Worm (Caenorhabditis elegans) whole organism, L4 larva: ENCODE results near the gene R01E6.5.

Experiments
- D1046.2 ChIP-seq: fragments of 200-800 bp; sonication (Bioruptor generic); IDR thresholded peaks from 2 replicates; pipeline ENCODE4 v1.3.6; 2022; ENCODE audit warnings: missing genetic modification characterization, missing compliant biosample characterization
- F10B5.3 ChIP-seq: sonication (generic microtip); optimal IDR thresholded peaks from 2 replicates; lab custom pipeline; 2016; ENCODE audit warnings: mild to moderate bottlenecking, missing genetic modification characterization, missing compliant biosample characterization
- F37D6.2 ChIP-seq: sonication (generic microtip); optimal IDR thresholded peaks from 2 replicates; lab custom pipeline; 2016; ENCODE audit warnings: mild to moderate bottlenecking, missing genetic modification characterization, missing compliant biosample characterization
- Y5F2A.4 ChIP-seq: fragments of 200-800 bp; sonication (Bioruptor generic); optimal IDR thresholded peaks from 2 replicates; lab custom pipeline; 2018; ENCODE audit warnings: mild to moderate bottlenecking, missing genetic modification characterization, missing compliant biosample characterization
- Y75B8A.6 ChIP-seq: fragments of 200-800 bp; sonication (Bioruptor generic); IDR thresholded peaks from 2 replicates; pipeline ENCODE4 v1.3.6; 2022; ENCODE audit warnings: missing genetic modification reagents, missing genetic modification characterization, missing compliant biosample characterization
- ZK337.2 ChIP-seq: fragments of 200-800 bp; sonication (Bioruptor generic); IDR thresholded peaks from 2 replicates; pipeline ENCODE4 v1.3.6; 2022; ENCODE audit warnings: missing genetic modification reagents, missing genetic modification characterization, missing compliant biosample characterization
- ZK546.5 ChIP-seq, 2 experiments: sonication (generic microtip); optimal IDR thresholded peaks; 2 replicates each; lab custom pipeline; 2017; ENCODE audit warnings: missing biosample characterization in 2 of 2, missing genetic modification characterization in 2 of 2
- aly-2 ChIP-seq: sonication (generic microtip); optimal IDR thresholded peaks from 2 replicates; lab custom pipeline; 2018; ENCODE audit warnings: missing biosample characterization, missing genetic modification characterization
- ama-1 ChIP-seq: fragments of 150-350 bp; optimal IDR thresholded peaks from 2 replicates; lab custom pipeline; 2014; ENCODE audit warnings: inconsistent platforms, mixed read lengths
- attf-4 ChIP-seq: sonication (generic microtip); optimal IDR thresholded peaks from 3 replicates; lab custom pipeline; 2017; ENCODE audit warnings: missing biosample characterization, missing genetic modification characterization
- ceh-28 ChIP-seq: fragments of 150-350 bp; optimal IDR thresholded peaks from 2 replicates; lab custom pipeline; 2014; ENCODE audit warnings: missing biosample characterization, missing genetic modification reagents, missing genetic modification characterization
- ceh-32 ChIP-seq: sonication (generic microtip); optimal IDR thresholded peaks from 2 replicates; lab custom pipeline; 2016; ENCODE audit warnings: mild to moderate bottlenecking, missing genetic modification characterization, missing compliant biosample characterization; ENCODE audit not compliant: poor library complexity
- ceh-62 ChIP-seq: sonication (generic microtip); optimal IDR thresholded peaks from 2 replicates; lab custom pipeline; 2017; ENCODE audit warnings: missing biosample characterization, missing genetic modification characterization
- ceh-82 ChIP-seq: sonication (generic microtip); optimal IDR thresholded peaks from 2 replicates; lab custom pipeline; 2017; ENCODE audit warnings: missing biosample characterization, missing genetic modification characterization
- ctbp-1 ChIP-seq: fragments of 200-800 bp; sonication (Bioruptor generic); IDR thresholded peaks from 2 replicates; pipeline ENCODE4 v1.3.6; 2022; ENCODE audit warnings: missing genetic modification reagents, missing genetic modification characterization, missing compliant biosample characterization
- daf-12 ChIP-seq: fragments of 150-350 bp; optimal IDR thresholded peaks from 2 replicates; lab custom pipeline; 2014; ENCODE audit warnings: missing biosample characterization, missing genetic modification reagents, missing genetic modification characterization
- daf-16 ChIP-seq, 3 experiments: sonication (generic microtip); optimal IDR thresholded peaks; 2 replicates each; lab custom pipeline; 2016 to 2017; ENCODE audit warnings: missing genetic modification characterization in 3 of 3, missing genetic modification reagents in 3 of 3, mild to moderate bottlenecking in 2 of 3, missing compliant biosample characterization in 2 of 3, missing biosample characterization in 1 of 3, moderate library complexity in 1 of 3
- daf-8 ChIP-seq: fragments of 200-800 bp; sonication (Bioruptor generic); IDR thresholded peaks from 2 replicates; pipeline ENCODE4 v1.3.6; 2022; ENCODE audit warnings: missing genetic modification characterization, missing compliant biosample characterization
- dmd-6 ChIP-seq: fragments of 200-800 bp; sonication (Bioruptor generic); IDR thresholded peaks from 2 replicates; pipeline ENCODE4 v1.3.6; 2022; ENCODE audit warnings: missing genetic modification reagents, missing genetic modification characterization, missing compliant biosample characterization
- dmd-9 ChIP-seq: fragments of 200-800 bp; sonication (Bioruptor generic); IDR thresholded peaks from 2 replicates; pipeline ENCODE4 v1.3.6; 2022; ENCODE audit warnings: missing genetic modification reagents, missing genetic modification characterization, missing compliant biosample characterization
- fkh-10 ChIP-seq: fragments of 150-350 bp; optimal IDR thresholded peaks from 2 replicates; lab custom pipeline; 2014; ENCODE audit warnings: missing biosample characterization, missing genetic modification reagents, missing genetic modification characterization
- fos-1 ChIP-seq: fragments of 150-350 bp; optimal IDR thresholded peaks from 2 replicates; lab custom pipeline; 2014; ENCODE audit warnings: missing biosample characterization, missing genetic modification characterization
- gei-8 ChIP-seq: fragments of 200-800 bp; sonication (Bioruptor generic); optimal IDR thresholded peaks from 2 replicates; lab custom pipeline; 2018; ENCODE audit warnings: mild to moderate bottlenecking, missing genetic modification characterization, missing compliant biosample characterization
- hlh-30 ChIP-seq: sonication (generic microtip); optimal IDR thresholded peaks from 2 replicates; lab custom pipeline; 2017; ENCODE audit warnings: antibody characterized with exemption, mild to moderate bottlenecking, missing genetic modification characterization, missing compliant biosample characterization; ENCODE audit not compliant: insufficient read depth
- jun-1 ChIP-seq: fragments of 150-350 bp; optimal IDR thresholded peaks from 2 replicates; lab custom pipeline; 2014; ENCODE audit warnings: missing biosample characterization, missing genetic modification reagents, missing genetic modification characterization
- lim-7 ChIP-seq: fragments of 200-800 bp; sonication (Bioruptor generic); IDR thresholded peaks from 2 replicates; pipeline ENCODE4 v1.3.6; 2022; ENCODE audit warnings: missing genetic modification characterization, missing compliant biosample characterization
- lin-38 ChIP-seq: fragments of 200-800 bp; sonication (Bioruptor generic); IDR thresholded peaks from 2 replicates; pipeline ENCODE4 v1.3.6; 2022; ENCODE audit warnings: missing genetic modification reagents, missing genetic modification characterization, missing compliant biosample characterization
- lin-39 ChIP-seq: fragments of 150-350 bp; optimal IDR thresholded peaks from 2 replicates; lab custom pipeline; 2014; ENCODE audit warnings: missing biosample characterization, missing genetic modification reagents, missing genetic modification characterization
- madf-5 ChIP-seq, 2 experiments: fragments of 200-800 bp; sonication (Bioruptor generic); IDR thresholded peaks; 2 replicates each; pipeline ENCODE4 v1.3.6; 2022; ENCODE audit warnings: missing compliant biosample characterization in 2 of 2, missing genetic modification characterization in 2 of 2
- mes-2 ChIP-seq: sonication (generic microtip); optimal IDR thresholded peaks from 2 replicates; lab custom pipeline; 2016; ENCODE audit warnings: missing genotype, mild to moderate bottlenecking, missing genetic modification characterization, missing compliant biosample characterization; ENCODE audit not compliant: poor library complexity, severe bottlenecking
- nhr-10 ChIP-seq: fragments of 150-350 bp; optimal IDR thresholded peaks from 2 replicates; lab custom pipeline; 2014; ENCODE audit warnings: missing biosample characterization, missing genetic modification characterization
- nhr-102 ChIP-seq: sonication (generic microtip); optimal IDR thresholded peaks from 2 replicates; lab custom pipeline; 2016; ENCODE audit warnings: mild to moderate bottlenecking, missing genetic modification characterization, moderate library complexity, missing compliant biosample characterization
- nhr-11 ChIP-seq: fragments of 150-350 bp; optimal IDR thresholded peaks from 2 replicates; lab custom pipeline; 2014; ENCODE audit warnings: missing biosample characterization, missing genetic modification characterization
- nhr-111 ChIP-seq: fragments of 200-800 bp; sonication (Bioruptor generic); optimal IDR thresholded peaks from 2 replicates; lab custom pipeline; 2018; ENCODE audit warnings: mild to moderate bottlenecking, missing genetic modification characterization, missing compliant biosample characterization
- nhr-41 ChIP-seq: fragments of 200-800 bp; sonication (Bioruptor generic); IDR thresholded peaks from 2 replicates; pipeline ENCODE4 v1.3.6; 2022; ENCODE audit warnings: missing genetic modification reagents, missing genetic modification characterization, missing compliant biosample characterization
- nhr-6 ChIP-seq: fragments of 150-350 bp; optimal IDR thresholded peaks from 2 replicates; lab custom pipeline; 2014; ENCODE audit warnings: missing biosample characterization, missing genetic modification characterization
- nhr-76 ChIP-seq: fragments of 150-350 bp; optimal IDR thresholded peaks from 2 replicates; lab custom pipeline; 2014; ENCODE audit warnings: missing biosample characterization, missing genetic modification characterization
- pha-4 ChIP-seq, 2 experiments: fragments of 150-350 bp in 1 of 2; fragments of 200-800 bp in 1 of 2; sonication (Bioruptor generic) in 1 of 2; IDR thresholded peaks in 1 of 2; optimal IDR thresholded peaks in 1 of 2; 2 replicates each; pipeline versions ENCODE4 v1.3.6 to Lab custom; 2014 to 2022; ENCODE audit warnings: missing genetic modification characterization in 2 of 2, missing genetic modification reagents in 2 of 2, missing biosample characterization in 1 of 2, missing compliant biosample characterization in 1 of 2
- php-3 ChIP-seq: fragments of 200-800 bp; sonication (Bioruptor generic); IDR thresholded peaks from 2 replicates; pipeline ENCODE4 v1.3.6; 2022; ENCODE audit warnings: missing genetic modification reagents, missing genetic modification characterization, missing compliant biosample characterization
- rbr-2 ChIP-seq: sonication (generic microtip); optimal IDR thresholded peaks from 2 replicates; lab custom pipeline; 2016; ENCODE audit warnings: missing genotype, missing genetic modification characterization, missing compliant biosample characterization
- snpc-1.2 ChIP-seq: fragments of 200-800 bp; sonication (Bioruptor generic); IDR thresholded peaks from 2 replicates; pipeline ENCODE4 v1.3.6; 2022; ENCODE audit warnings: missing genetic modification reagents, missing genetic modification characterization, missing compliant biosample characterization
- snpc-4 ChIP-seq: fragments of 150-350 bp; optimal IDR thresholded peaks from 2 replicates; lab custom pipeline; 2014; ENCODE audit warnings: missing biosample characterization, missing genetic modification characterization
- spr-1 ChIP-seq: sonication (generic microtip); optimal IDR thresholded peaks from 2 replicates; lab custom pipeline; 2016; ENCODE audit warnings: mild to moderate bottlenecking, missing genetic modification characterization, missing compliant biosample characterization
- spr-3 ChIP-seq: fragments of 200-800 bp; sonication (Bioruptor generic); optimal IDR thresholded peaks from 2 replicates; lab custom pipeline; 2018; ENCODE audit warnings: mild to moderate bottlenecking, missing genetic modification characterization, missing compliant biosample characterization
- tra-1 ChIP-seq: fragments of 200-800 bp; sonication (Bioruptor generic); IDR thresholded peaks from 2 replicates; pipeline ENCODE4 v1.3.6; 2022; ENCODE audit warnings: missing genetic modification reagents, missing genetic modification characterization, missing compliant biosample characterization
- zag-1 ChIP-seq: fragments of 150-350 bp; optimal IDR thresholded peaks from 2 replicates; lab custom pipeline; 2014; ENCODE audit warnings: missing biosample characterization, missing genetic modification characterization
- zfp-2 ChIP-seq: sonication (generic microtip); optimal IDR thresholded peaks from 2 replicates; lab custom pipeline; 2016; ENCODE audit warnings: mild to moderate bottlenecking, missing genetic modification characterization, missing compliant biosample characterization
- ztf-11 ChIP-seq: fragments of 150-350 bp; optimal IDR thresholded peaks from 2 replicates; lab custom pipeline; 2014; ENCODE audit warnings: missing biosample characterization, missing genetic modification characterization

Gene R01E6.5

ce11 chrX:13511796-13512195, 25.1 kb upstream of the R01E6.5 start (continued):
- TF ChIP-seq spr-1 (peak; percentile 64), hlh-30 (peak; percentile 27), F37D6.2 (tag; lab: Kevin White, UChicago) (peak; percentile 26), daf-12 (tag; lab: Kevin White, UChicago) (no peak), tra-1 (GFP tag; lab: Robert Waterston, UW) (peak; percentile 69; the same call in 1 of the 2 replicates), php-3 (GFP tag; lab: Robert Waterston, UW) (no peak), Y5F2A.4 (no peak), pha-4 (GFP tag; IDR thresholded peaks at IDR 0.05; lab: Robert Waterston, UW) (peak; percentile 89; the same call in 1 of the 2 replicates), pha-4 (tag; optimal IDR thresholded peaks at IDR 0.05; lab: Kevin White, UChicago) (no peak), nhr-11 (peak; percentile 49), nhr-10 (tag; lab: Kevin White, UChicago) (no peak), snpc-4 (tag; lab: Kevin White, UChicago) (no peak), zag-1 (no peak), spr-3 (peak; percentile 65), jun-1 (peak; percentile 19)
- TF ChIP-seq, all 104 proteins: peak for 64

- TF ChIP-seq F10B5.3, result peak; percentile 94
- TF ChIP-seq mes-2 (tag; lab: Kevin White, UChicago), result peak; percentile 82
- TF ChIP-seq F37D6.2 (tag; lab: Kevin White, UChicago), result peak; percentile 96
- TF ChIP-seq jun-1, result peak; percentile 90
- TF ChIP-seq fkh-10 (GFP tag; lab: Kevin White, UChicago), result peak; percentile 82
- TF ChIP-seq nhr-6 (tag; lab: Kevin White, UChicago), result peak; percentile 75
- peak in 1 of 2 experiments; percentile 66; a peak in 1 of 4 replicates for TF ChIP-seq madf-5 (GFP tag; IDR thresholded peaks at IDR 0.05; lab: Robert Waterston, UW)
- TF ChIP-seq D1046.2 (GFP tag; lab: Robert Waterston, UW), result no peak
- TF ChIP-seq ama-1 (lab: Kevin White, UChicago), result no peak
- TF ChIP-seq ceh-62, result no peak
- TF ChIP-seq zfp-2 (tag; lab: Kevin White, UChicago), result peak; percentile 30
- no peak for TF ChIP-seq lim-7 (GFP tag; lab: Robert Waterston, UW)
- TF ChIP-seq fos-1 (tag; lab: Kevin White, UChicago), result no peak
- TF ChIP-seq attf-4 (tag; lab: Kevin White, UChicago), result no peak
- no peak for TF ChIP-seq nhr-41 (GFP tag; lab: Robert Waterston, UW)
- TF ChIP-seq php-3 (GFP tag; lab: Robert Waterston, UW), result peak; percentile 66
- TF ChIP-seq ztf-11 (tag; lab: Kevin White, UChicago), result no peak
- peak in 1 of 2 experiments; percentile 27 for TF ChIP-seq ZK546.5 (tag; optimal IDR thresholded peaks at IDR 0.05; lab: Kevin White, UChicago)
- peak; percentile 77; the same call in 1 of the 2 replicates for TF ChIP-seq pha-4 (GFP tag; IDR thresholded peaks at IDR 0.05; lab: Robert Waterston, UW)
- peak; percentile 43 for TF ChIP-seq pha-4 (tag; optimal IDR thresholded peaks at IDR 0.05; lab: Kevin White, UChicago)
- no peak for TF ChIP-seq Y75B8A.6 (GFP tag; lab: Robert Waterston, UW)
- TF ChIP-seq daf-16 (GFP tag; optimal IDR thresholded peaks at IDR 0.05; lab: Kevin White, UChicago), result peak; percentile 34 to 87
- peak; percentile 83 for TF ChIP-seq daf-16 (tag; optimal IDR thresholded peaks at IDR 0.05; lab: Kevin White, UChicago)
- peak; percentile 93 for TF ChIP-seq rbr-2 (tag; lab: Kevin White, UChicago)
- TF ChIP-seq ceh-28 (tag; lab: Kevin White, UChicago), result peak; percentile 72
- peak; percentile 34 for TF ChIP-seq nhr-76 (tag; lab: Kevin White, UChicago)
- TF ChIP-seq nhr-10 (tag; lab: Kevin White, UChicago), result peak; percentile 62
- peak; percentile 34 for TF ChIP-seq nhr-11
- TF ChIP-seq hlh-30, result peak; percentile 81
- no peak for TF ChIP-seq aly-2 (tag; lab: Kevin White, UChicago)
- TF ChIP-seq lin-38, result peak; percentile 70
- TF ChIP-seq ZK337.2 (GFP tag; lab: Robert Waterston, UW), result no peak
- no peak for TF ChIP-seq lin-39
- TF ChIP-seq ceh-82 (tag; lab: Kevin White, UChicago), result no peak
- TF ChIP-seq dmd-6 (GFP tag; lab: Robert Waterston, UW), result peak; percentile 83
- TF ChIP-seq snpc-1.2, result no peak
- peak; percentile 13 for TF ChIP-seq Y5F2A.4
- TF ChIP-seq spr-1, result peak; percentile 82
- TF ChIP-seq ceh-32 (tag; lab: Kevin White, UChicago), result peak; percentile 53
- TF ChIP-seq gei-8 (GFP tag; lab: Kevin White, UChicago), result no peak
- TF ChIP-seq daf-8, result no peak
- no peak for TF ChIP-seq nhr-111 (GFP tag; lab: Kevin White, UChicago)
- no peak for TF ChIP-seq dmd-9 (GFP tag; lab: Robert Waterston, UW)
- peak; percentile 77; the same call in 1 of the 2 replicates for TF ChIP-seq ctbp-1 (GFP tag; lab: Robert Waterston, UW)
- TF ChIP-seq nhr-102 (tag; lab: Kevin White, UChicago), result peak; percentile 97
These were observed 22.5 kb upstream of the R01E6.5 start for ce11 chrX:13514384-13514783.
